Fruit fly (Drosophila melanogaster): Measurements from ENCODE around the gene CycT.

CycT gene

DNA sequence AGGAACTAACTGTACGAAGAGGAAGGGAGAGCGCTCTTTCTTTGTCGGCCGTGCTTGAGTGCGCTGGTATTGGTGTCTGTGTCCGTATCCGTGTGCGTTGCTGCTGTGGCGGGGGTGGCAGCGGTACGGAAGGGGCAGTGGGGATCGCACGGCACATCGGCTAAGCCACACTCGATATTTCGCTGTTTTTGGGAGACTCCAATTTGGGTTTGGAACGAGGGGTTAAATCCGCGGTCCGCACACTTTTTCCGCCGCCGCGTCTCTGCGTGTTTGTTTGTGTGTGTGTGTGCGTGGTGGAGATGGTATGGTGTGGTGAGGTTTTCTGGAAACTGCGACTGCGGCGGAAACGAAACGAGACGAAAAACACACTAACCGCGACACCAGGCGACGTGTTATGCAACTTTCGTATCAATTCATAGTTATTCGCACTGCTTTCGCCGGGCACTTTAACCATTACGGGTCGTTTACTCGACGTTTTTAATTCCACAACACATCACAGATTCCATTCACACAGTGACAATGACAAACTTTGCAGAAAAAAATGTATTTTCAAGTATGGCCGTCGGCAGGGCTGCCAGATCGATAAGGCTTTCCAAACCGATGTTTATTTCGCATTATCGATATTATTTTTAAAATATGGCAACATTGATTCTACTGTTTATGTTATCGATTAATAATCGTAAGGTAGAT is at the start of gene CycT (continued):
- TF ChIP-seq D (optimal IDR thresholded peaks at IDR 0.05) (no peak), D (GFP tag; optimal IDR thresholded peaks at IDR 0.05) (peak; percentile 5), CG13424 (tag; optimal IDR thresholded peaks at IDR 0.05) (no peak), Kr (GFP tag; optimal IDR thresholded peaks at IDR 0.05) (no peak), CG16863 (GFP tag; optimal IDR thresholded peaks at IDR 0.05) (no peak), fd96Cb (tag; optimal IDR thresholded peaks at IDR 0.05) (no peak), CG5953 (GFP tag; IDR thresholded peaks at IDR 0.05) (no peak), btn (GFP tag; optimal IDR thresholded peaks at IDR 0.05) (no peak), D19B (GFP tag; optimal IDR thresholded peaks at IDR 0.05) (no peak), chn (GFP tag; optimal IDR thresholded peaks at IDR 0.05) (no peak), bsh (GFP tag; optimal IDR thresholded peaks at IDR 0.05) (peak; percentile 8 to 39), CG17568 (GFP tag; optimal IDR thresholded peaks at IDR 0.05) (no peak), YL-1 (GFP tag; optimal IDR thresholded peaks at IDR 0.05) (peak; percentile 100), Tbp (GFP tag; optimal IDR thresholded peaks at IDR 0.05) (no peak), zfh2 (GFP tag; optimal IDR thresholded peaks at IDR 0.05) (no peak), trh (GFP tag; optimal IDR thresholded peaks at IDR 0.05) (no peak), ara (GFP tag; IDR thresholded peaks at IDR 0.05) (no peak), NK7.1 (GFP tag; optimal IDR thresholded peaks at IDR 0.05) (no peak), ase (GFP tag; IDR thresholded peaks at IDR 0.05) (no peak), CG7556 (GFP tag; optimal IDR thresholded peaks at IDR 0.05) (peak; percentile 46), zf30C (GFP tag; optimal IDR thresholded peaks at IDR 0.05) (no peak), CG12155 (GFP tag; optimal IDR thresholded peaks at IDR 0.05) (peak; percentile 25), dan (GFP tag; IDR thresholded peaks at IDR 0.05) (no peak), zen (tag; optimal IDR thresholded peaks at IDR 0.05) (peak; percentile 53), ems (GFP tag; optimal IDR thresholded peaks at IDR 0.05) (no peak), CG7963 (GFP tag; IDR thresholded peaks at IDR 0.05; ENCODE audit: partially characterized antibody) (peak; percentile 88), CG4282 (GFP tag; optimal IDR thresholded peaks at IDR 0.05) (no peak), disco-r (GFP tag; optimal IDR thresholded peaks at IDR 0.05) (no peak), prd (optimal IDR thresholded peaks at IDR 0.05) (no peak), prd (GFP tag; IDR thresholded peaks at IDR 0.05) (no peak), CG2875 (GFP tag; optimal IDR thresholded peaks at IDR 0.05) (no peak), az2 (GFP tag; optimal IDR thresholded peaks at IDR 0.05) (no peak), CG32532 (GFP tag; IDR thresholded peaks at IDR 0.05) (no peak), sens (GFP tag) (peak; percentile 85), Dref (GFP tag; IDR thresholded peaks at IDR 0.05) (peak; percentile 89), CG9932 (GFP tag; IDR thresholded peaks at IDR 0.05) (no peak; the same call in 1 of the 2 replicates), ATbp (GFP tag; optimal IDR thresholded peaks at IDR 0.05) (no peak), CG16815 (GFP tag; optimal IDR thresholded peaks at IDR 0.05) (no peak), lab (GFP tag; optimal IDR thresholded peaks at IDR 0.05) (no peak), fd64A (GFP tag; optimal IDR thresholded peaks at IDR 0.05) (peak; percentile 39), NC2β (GFP tag; optimal IDR thresholded peaks at IDR 0.05) (peak; percentile 62), yki (optimal IDR thresholded peaks at IDR 0.05) (no peak), phol (tag; optimal IDR thresholded peaks at IDR 0.05) (peak; percentile 99), vnd (GFP tag; IDR thresholded peaks at IDR 0.05; ENCODE audit: partially characterized antibody) (peak; percentile 81), B-H1 (GFP tag; IDR thresholded peaks at IDR 0.05) (no peak), CG30020 (tag; optimal IDR thresholded peaks at IDR 0.05) (peak; percentile 50), da (GFP tag; optimal IDR thresholded peaks at IDR 0.05) (no peak), CG12391 (tag; optimal IDR thresholded peaks at IDR 0.05) (peak; percentile 43), trem (tag; optimal IDR thresholded peaks at IDR 0.05) (peak; percentile 73), gsb (GFP tag; IDR thresholded peaks at IDR 0.05) (no peak), dmrt99B (tag; optimal IDR thresholded peaks at IDR 0.05) (no peak), Nf-YB (GFP tag; optimal IDR thresholded peaks at IDR 0.05) (no peak)
